Worm (Caenorhabditis elegans) whole organism, L4 larva: ENCODE measurements around the gene tps-2.

Experiments
- hmg-1.1 ChIP-seq: fragments of 200-800 bp; sonication (Bioruptor generic); IDR thresholded peaks from 2 replicates; pipeline ENCODE4 v1.3.6; 2022; ENCODE audit warnings: missing genetic modification reagents, missing genetic modification characterization, missing compliant biosample characterization
- pqm-1 ChIP-seq: sonication (generic microtip); optimal IDR thresholded peaks from 2 replicates; lab custom pipeline; 2017; ENCODE audit warnings: missing biosample characterization, missing genetic modification characterization
- unc-62 ChIP-seq, 3 experiments: fragments of 150-350 bp in 1 of 3; sonication (generic microtip); optimal IDR thresholded peaks in 2 of 3; peaks in 1 of 3; 1 replicate in 1 of 3; 2 replicates in 2 of 3; lab custom pipeline; 2014 to 2017; ENCODE audit warnings: missing biosample characterization in 3 of 3, missing genetic modification characterization in 3 of 3, missing genetic modification reagents in 3 of 3, missing genotype in 1 of 3

DNA sequence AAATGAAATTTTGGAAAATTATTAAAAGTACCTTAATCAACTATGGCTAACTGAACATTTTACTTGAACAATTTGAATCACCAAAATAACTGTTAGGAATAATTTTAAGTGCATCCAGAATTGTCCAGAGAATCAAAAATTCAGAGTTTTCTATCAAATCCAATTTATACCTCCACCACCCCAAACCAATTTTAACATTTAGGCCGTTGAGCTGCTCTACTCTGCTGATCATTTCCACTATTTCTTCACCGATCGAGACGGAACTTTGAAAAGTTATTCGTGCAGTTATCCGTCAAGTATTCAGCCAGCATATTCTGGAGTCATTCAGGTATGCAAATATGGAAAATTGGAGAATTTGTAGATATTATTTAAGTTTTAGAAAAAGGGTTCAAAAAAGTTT lies 7.8 kb downstream of the tps-2 start:
- no peak for TF ChIP-seq pqm-1
- TF ChIP-seq unc-62 (GFP tag; optimal IDR thresholded peaks at IDR 0.05 in 1 of 2; lab: Kevin White, UChicago): peak in 1 of 2 experiments; percentile 50
- no peak for TF ChIP-seq unc-62 (tag; optimal IDR thresholded peaks at IDR 0.05; lab: Kevin White, UChicago)
- TF ChIP-seq hmg-1.1 (GFP tag; lab: Robert Waterston, UW): no peak
